Fruit fly (Drosophila melanogaster): ENCODE data around the gene Art6.

DNA sequence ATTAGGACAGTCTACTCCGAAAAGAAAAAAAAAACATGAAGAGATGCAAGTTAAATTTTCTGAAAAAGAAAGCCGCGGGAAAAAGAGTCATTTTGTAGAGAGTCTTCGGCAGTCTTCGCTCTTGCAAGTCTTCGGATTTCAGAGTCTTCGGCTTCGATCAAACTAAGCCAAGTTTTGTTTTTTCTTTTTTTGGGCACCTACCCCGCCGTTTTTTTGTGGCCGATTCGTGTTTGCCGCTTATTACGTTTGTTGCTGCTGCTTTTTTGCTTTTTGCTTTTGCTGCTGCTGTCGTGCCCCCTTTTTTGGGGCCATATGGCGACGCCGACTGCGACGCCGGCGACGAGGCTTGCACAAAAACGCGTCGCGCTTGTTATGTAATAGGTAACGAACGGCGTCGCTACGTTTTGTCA, 46.5 kb upstream of the Art6 start:
- TF ChIP-seq CG8478 (optimal IDR thresholded peaks at IDR 0.05) (no peak), CTCF (optimal IDR thresholded peaks at IDR 0.05) (no peak)

Data from S2 (cell line).